Worm (Caenorhabditis elegans): ENCODE data around the gene cutc-1.
A peak's percentile ranks its signal among the peaks of the same experiment; 100 is the strongest.

ce11 chrIII:8443557-8444131 lies 40.2 kb upstream of the cutc-1 start, which contains the start of gene ufbp-1:
- TF ChIP-seq hmg-1.2 (GFP tag; IDR thresholded peaks at IDR 0.05) (peak; percentile 46), ceh-40 (GFP tag; IDR thresholded peaks at IDR 0.05) (0 out of 2 replicates have a peak, but pooled peaks have one; percentile 61), D2030.7 (GFP tag; IDR thresholded peaks at IDR 0.05) (no peak), ceh-100 (GFP tag; IDR thresholded peaks at IDR 0.05) (peak; percentile 22; the same call in 1 of the 2 replicates), aptf-3 (GFP tag; IDR thresholded peaks at IDR 0.05) (no peak)

All from whole organism, young adult.